Worm (Caenorhabditis elegans) whole organism, L4 larva: ENCODE data around the gene plk-3.

Source experiments
- F49E8.2 ChIP-seq: sonication (generic microtip); optimal IDR thresholded peaks from 2 replicates; lab custom pipeline; 2016; ENCODE audit warnings: missing compliant biosample characterization, mild to moderate bottlenecking, missing genetic modification characterization, borderline replicate concordance
- R02D3.7 ChIP-seq: fragments of 150-350 bp; sonication (generic microtip); optimal IDR thresholded peaks from 3 replicates; lab custom pipeline; 2014; ENCODE audit warnings: missing biosample characterization, missing genetic modification characterization
- hlh-11 ChIP-seq: fragments of 200-800 bp; sonication (Bioruptor generic); optimal IDR thresholded peaks from 2 replicates; lab custom pipeline; 2018; ENCODE audit warnings: mild to moderate bottlenecking, missing genetic modification characterization, missing compliant biosample characterization
- hlh-30 ChIP-seq: sonication (generic microtip); optimal IDR thresholded peaks from 2 replicates; lab custom pipeline; 2017; ENCODE audit warnings: antibody characterized with exemption, mild to moderate bottlenecking, missing genetic modification characterization, missing compliant biosample characterization; ENCODE audit not compliant: insufficient read depth
- lin-13 ChIP-seq: fragments of 150-350 bp; optimal IDR thresholded peaks from 2 replicates; lab custom pipeline; 2014; ENCODE audit warnings: missing biosample characterization, missing genetic modification reagents, missing genetic modification characterization
- lin-39 ChIP-seq: fragments of 150-350 bp; optimal IDR thresholded peaks from 2 replicates; lab custom pipeline; 2014; ENCODE audit warnings: missing biosample characterization, missing genetic modification reagents, missing genetic modification characterization
- mep-1 ChIP-seq: fragments of 150-350 bp; sonication (generic microtip); optimal IDR thresholded peaks from 3 replicates; lab custom pipeline; 2014; ENCODE audit warnings: missing biosample characterization, missing genetic modification characterization
- nhr-11 ChIP-seq: fragments of 150-350 bp; optimal IDR thresholded peaks from 2 replicates; lab custom pipeline; 2014; ENCODE audit warnings: missing biosample characterization, missing genetic modification characterization
- zip-2 ChIP-seq: fragments of 150-350 bp; optimal IDR thresholded peaks from 2 replicates; lab custom pipeline; 2014; ENCODE audit warnings: missing biosample characterization, missing genetic modification characterization

DNA sequence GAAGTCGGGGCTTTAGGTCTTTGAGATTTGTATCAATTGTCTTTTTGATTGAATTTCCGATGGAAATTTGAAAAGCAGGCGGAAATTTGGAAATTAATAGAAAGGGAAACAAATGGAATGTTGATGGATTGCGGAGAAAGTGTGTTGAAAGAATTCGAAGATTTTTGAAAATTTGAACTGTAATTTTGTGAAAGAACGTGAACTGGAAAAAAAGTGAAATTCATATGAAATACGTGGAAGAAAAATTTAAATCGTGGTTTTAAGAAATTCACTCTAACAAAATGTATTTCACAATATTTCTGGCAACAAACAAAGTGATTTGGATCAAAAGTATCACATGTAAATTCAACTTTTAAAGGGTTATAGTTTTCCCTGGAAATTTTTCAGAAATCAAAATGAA is 27.0 kb downstream of the plk-3 start, which contains the start of gene B0496.1:
- TF ChIP-seq zip-2 (tag; lab: Kevin White, UChicago), result no peak
- TF ChIP-seq lin-39 (tag; lab: Kevin White, UChicago), result no peak
- TF ChIP-seq lin-13 (GFP tag; lab: Kevin White, UChicago), result no peak
- TF ChIP-seq hlh-30, result no peak
- TF ChIP-seq hlh-11, result no peak
- TF ChIP-seq F49E8.2 (tag; lab: Kevin White, UChicago), result no peak
- no peak for TF ChIP-seq nhr-11
- TF ChIP-seq mep-1 (tag; lab: Kevin White, UChicago), result no peak
- TF ChIP-seq R02D3.7, result no peak
